Worm (Caenorhabditis elegans): ENCODE results near the gene Y75B7AL.2.

Gene Y75B7AL.2

ce11 chrV:1362027-1362426 is 4.1 kb upstream of the Y75B7AL.2 start:
- TF ChIP-seq ces-1 (GFP tag; optimal IDR thresholded peaks at IDR 0.05) (peak; percentile 68), snpc-4 (tag; optimal IDR thresholded peaks at IDR 0.05) (no peak), unc-120 (tag; optimal IDR thresholded peaks at IDR 0.05; ENCODE audit: poor library complexity, severe bottlenecking) (no peak), mep-1 (tag; optimal IDR thresholded peaks at IDR 0.05) (no peak), ceh-43 (GFP tag; optimal IDR thresholded peaks at IDR 0.05) (no peak)

- no peak for TF ChIP-seq sem-2 (GFP tag; optimal IDR thresholded peaks at IDR 0.05)
- no peak for TF ChIP-seq nhr-28 (tag; optimal IDR thresholded peaks at IDR 0.05)
- no peak for TF ChIP-seq ceh-83 (GFP tag; optimal IDR thresholded peaks at IDR 0.05)
- no peak for TF ChIP-seq unc-39 (tag; optimal IDR thresholded peaks at IDR 0.05)
- TF ChIP-seq lin-32 (GFP tag; optimal IDR thresholded peaks at IDR 0.05) = no peak
- no peak for TF ChIP-seq cnd-1 (tag; optimal IDR thresholded peaks at IDR 0.05)
- TF ChIP-seq tbx-8 (GFP tag; optimal IDR thresholded peaks at IDR 0.05) = no peak
Observed at ce11 chrV:1355297-1355696, 2.7 kb downstream of the Y75B7AL.2 start.

ce11 chrV:1352321-1352720 is 5.6 kb downstream of the Y75B7AL.2 start:
- TF ChIP-seq elt-1 (tag; optimal IDR thresholded peaks at IDR 0.05; ENCODE audit: borderline replicate concordance, insufficient read depth) (no peak), unc-62 (GFP tag; optimal IDR thresholded peaks at IDR 0.05) (no peak)

ce11 chrV:1351826-1352225 is 6.1 kb downstream of the Y75B7AL.2 start, which contains the start of gene glb-33:
glb-33 (plus strand) TSS chrV:1352126.
- TF ChIP-seq nhr-237 (tag; optimal IDR thresholded peaks at IDR 0.05) = no peak
- TF ChIP-seq mab-5 (tag; optimal IDR thresholded peaks at IDR 0.05) = no peak
- no peak for TF ChIP-seq nhr-12 (tag; optimal IDR thresholded peaks at IDR 0.05)
- no peak for TF ChIP-seq snpc-4 (tag; optimal IDR thresholded peaks at IDR 0.05)
- TF ChIP-seq ces-1 (GFP tag; optimal IDR thresholded peaks at IDR 0.05) = no peak
- TF ChIP-seq unc-120 (tag; optimal IDR thresholded peaks at IDR 0.05; ENCODE audit: poor library complexity, severe bottlenecking) = no peak

ce11 chrV:1349802-1350201 is 8.1 kb downstream of the Y75B7AL.2 start:
- TF ChIP-seq ces-1 (GFP tag; optimal IDR thresholded peaks at IDR 0.05) (peak; percentile 92), ham-2 (GFP tag; optimal IDR thresholded peaks at IDR 0.05) (no peak), unc-39 (tag; optimal IDR thresholded peaks at IDR 0.05) (no peak)

- no peak for TF ChIP-seq sem-2 (GFP tag; optimal IDR thresholded peaks at IDR 0.05)
- peak; percentile 66 for TF ChIP-seq ces-1 (GFP tag; optimal IDR thresholded peaks at IDR 0.05)
Observed at ce11 chrV:1342712-1343111, 15.2 kb downstream of the Y75B7AL.2 start.

ce11 chrV:1341276-1342050 is 16.5 kb downstream of the Y75B7AL.2 start:
- TF ChIP-seq hlh-1 (tag; optimal IDR thresholded peaks at IDR 0.05) (peak; percentile 33), nhr-76 (tag; optimal IDR thresholded peaks at IDR 0.05) (no peak)

ce11 chrV:1337701-1338100 is 20.2 kb downstream of the Y75B7AL.2 start:
- peak; percentile 38 for TF ChIP-seq ces-1 (GFP tag; optimal IDR thresholded peaks at IDR 0.05)
- TF ChIP-seq lsy-2 (tag; optimal IDR thresholded peaks at IDR 0.05) = no peak

- TF ChIP-seq elt-3 (tag; optimal IDR thresholded peaks at IDR 0.05) (no peak), ceh-43 (GFP tag; optimal IDR thresholded peaks at IDR 0.05) (no peak), unc-39 (tag; optimal IDR thresholded peaks at IDR 0.05) (no peak), lin-32 (GFP tag; optimal IDR thresholded peaks at IDR 0.05) (no peak), nhr-76 (tag; optimal IDR thresholded peaks at IDR 0.05) (no peak), sptf-1 (tag; optimal IDR thresholded peaks at IDR 0.05) (no peak), snpc-4 (tag; optimal IDR thresholded peaks at IDR 0.05) (no peak)
Observed at ce11 chrV:1335896-1336295, 22.1 kb downstream of the Y75B7AL.2 start.

Data from whole organism, mixed stage, embryonic.